Fruit fly (Drosophila melanogaster) whole organism, embryonic: Measurements from ENCODE around the gene CG18766.

Source experiments
- Adf1 ChIP-seq: fragments of 200-800 bp; sonication (Bioruptor generic); IDR thresholded peaks from 2 replicates; pipeline ENCODE4 v1.3.6; 2022; ENCODE audit warnings: missing biosample characterization, missing genetic modification characterization
- CG10209 ChIP-seq: fragments of 200-800 bp; sonication (Bioruptor generic); optimal IDR thresholded peaks from 3 replicates; lab custom pipeline; 2017; ENCODE audit warnings: missing biosample characterization, mild to moderate bottlenecking, missing genetic modification characterization, missing genetic modification reagents
- CG10654 ChIP-seq: fragments of 200-800 bp; sonication (Bioruptor generic); optimal IDR thresholded peaks from 2 replicates; lab custom pipeline; 2016; ENCODE audit warnings: missing biosample characterization, missing genetic modification characterization
- CG13624 ChIP-seq: fragments of 200-800 bp; sonication (Bioruptor generic); optimal IDR thresholded peaks from 2 replicates; lab custom pipeline; 2016; ENCODE audit warnings: missing biosample characterization, missing genetic modification characterization
- CG14441 ChIP-seq: fragments of 200-800 bp; sonication (Bioruptor generic); IDR thresholded peaks from 2 replicates; pipeline ENCODE4 v1.3.6; 2022; ENCODE audit warnings: missing biosample characterization, missing genetic modification characterization
- CG1602 ChIP-seq: fragments of 200-800 bp; sonication (Bioruptor generic); optimal IDR thresholded peaks from 3 replicates; lab custom pipeline; 2016; ENCODE audit warnings: missing biosample characterization, missing genetic modification characterization
- CG2712 ChIP-seq: fragments of 200-800 bp; optimal IDR thresholded peaks from 3 replicates; lab custom pipeline; 2019; ENCODE audit warnings: missing biosample characterization, mild to moderate bottlenecking, missing genetic modification characterization, moderate library complexity
- CG3281 ChIP-seq: fragments of 200-800 bp; sonication (Bioruptor generic); optimal IDR thresholded peaks from 3 replicates; lab custom pipeline; 2017; ENCODE audit warnings: missing biosample characterization, mild to moderate bottlenecking, missing genetic modification characterization
- CG33213 ChIP-seq: fragments of 200-800 bp; sonication (Bioruptor generic); optimal IDR thresholded peaks from 3 replicates; lab custom pipeline; 2016; ENCODE audit warnings: missing biosample characterization, missing genetic modification characterization
- CG4404 ChIP-seq: fragments of 200-800 bp; sonication (Bioruptor generic); IDR thresholded peaks from 2 replicates; pipeline ENCODE4 v1.3.6; 2022; ENCODE audit warnings: missing biosample characterization, missing genetic modification characterization
- CG5245 ChIP-seq: fragments of 200-800 bp; sonication (Bioruptor generic); optimal IDR thresholded peaks from 3 replicates; lab custom pipeline; 2016; ENCODE audit warnings: missing biosample characterization, missing genetic modification characterization
- CG6765 ChIP-seq: fragments of 200-800 bp; sonication (Bioruptor generic); optimal IDR thresholded peaks from 3 replicates; lab custom pipeline; 2017; ENCODE audit warnings: missing biosample characterization, mild to moderate bottlenecking, missing genetic modification characterization
- CG9215 ChIP-seq: fragments of 200-800 bp; sonication (Bioruptor generic); IDR thresholded peaks from 2 replicates; pipeline ENCODE4 v1.3.6; 2022; ENCODE audit warnings: missing biosample characterization, missing genetic modification characterization
- CG9727 ChIP-seq: fragments of 200-800 bp; sonication (Bioruptor generic); optimal IDR thresholded peaks from 3 replicates; lab custom pipeline; 2017; ENCODE audit warnings: missing biosample characterization, mild to moderate bottlenecking, missing genetic modification characterization
- CG9797 ChIP-seq: fragments of 200-800 bp; sonication (Bioruptor generic); optimal IDR thresholded peaks from 3 replicates; lab custom pipeline; 2018; ENCODE audit warnings: missing biosample characterization, mild to moderate bottlenecking, missing genetic modification characterization
- D19B ChIP-seq: fragments of 200-800 bp; sonication (Bioruptor generic); optimal IDR thresholded peaks from 2 replicates; lab custom pipeline; 2017; ENCODE audit warnings: missing biosample characterization, mild to moderate bottlenecking, missing genetic modification characterization
- E2f1 ChIP-seq: fragments of 200-800 bp; sonication (Bioruptor generic); IDR thresholded peaks from 2 replicates; pipeline ENCODE4 v1.3.6; 2022; ENCODE audit warnings: missing biosample characterization, missing genetic modification characterization
- E2f2 ChIP-seq: fragments of 200-800 bp; sonication (Bioruptor generic); IDR thresholded peaks from 2 replicates; pipeline ENCODE4 v1.3.6; 2022; ENCODE audit warnings: missing biosample characterization, missing genetic modification characterization
- Fer3 ChIP-seq: fragments of 200-800 bp; sonication (Bioruptor generic); optimal IDR thresholded peaks from 2 replicates; lab custom pipeline; 2018; ENCODE audit warnings: missing biosample characterization, mild to moderate bottlenecking, missing genetic modification characterization, moderate library complexity
- HmgZ ChIP-seq: fragments of 200-800 bp; sonication (Bioruptor generic); optimal IDR thresholded peaks from 2 replicates; lab custom pipeline; 2018; ENCODE audit warnings: missing biosample characterization, mild to moderate bottlenecking, missing genetic modification characterization
- NC2β ChIP-seq: fragments of 200-800 bp; sonication (Bioruptor generic); optimal IDR thresholded peaks from 2 replicates; lab custom pipeline; 2016; ENCODE audit warnings: missing biosample characterization, missing genetic modification characterization
- NfI ChIP-seq: fragments of 200-800 bp; sonication (Bioruptor generic); optimal IDR thresholded peaks from 3 replicates; lab custom pipeline; 2018; ENCODE audit warnings: missing biosample characterization, mild to moderate bottlenecking, missing genetic modification characterization, moderate library complexity
- Opbp ChIP-seq: fragments of 200-800 bp; sonication (Bioruptor generic); IDR thresholded peaks from 3 replicates; pipeline ENCODE4 v1.3.6; 2022; ENCODE audit warnings: missing biosample characterization, missing genetic modification characterization; ENCODE audit not compliant: partially characterized antibody
- Sox102F ChIP-seq: fragments of 200-800 bp; sonication (Bioruptor generic); optimal IDR thresholded peaks from 2 replicates; lab custom pipeline; 2018; ENCODE audit warnings: missing biosample characterization, mild to moderate bottlenecking, missing genetic modification characterization, moderate library complexity
- Sry-β ChIP-seq: fragments of 200-800 bp; sonication (Bioruptor generic); optimal IDR thresholded peaks from 2 replicates; lab custom pipeline; 2018; ENCODE audit warnings: missing biosample characterization, mild to moderate bottlenecking, missing genetic modification characterization, moderate library complexity
- Taf1 ChIP-seq: fragments of 200-800 bp; sonication (Bioruptor generic); IDR thresholded peaks from 2 replicates; pipeline ENCODE4 v1.3.6; 2022; ENCODE audit warnings: missing biosample characterization, missing genetic modification characterization
- amos ChIP-seq: fragments of 200-800 bp; sonication (Bioruptor generic); IDR thresholded peaks from 2 replicates; pipeline ENCODE4 v1.3.6; 2022; ENCODE audit warnings: missing biosample characterization, missing genetic modification characterization; ENCODE audit not compliant: partially characterized antibody
- ap ChIP-seq: fragments of 200-800 bp; sonication (Bioruptor generic); IDR thresholded peaks from 2 replicates; pipeline ENCODE4 v1.3.6; 2022; ENCODE audit warnings: missing biosample characterization, missing genetic modification characterization
- bbx ChIP-seq: fragments of 200-800 bp; sonication (Bioruptor generic); IDR thresholded peaks from 2 replicates; pipeline ENCODE4 v1.3.6; 2022; ENCODE audit warnings: missing biosample characterization, missing genetic modification characterization; ENCODE audit not compliant: partially characterized antibody
- cas ChIP-seq: fragments of 200-800 bp; sonication (Bioruptor generic); IDR thresholded peaks from 2 replicates; pipeline ENCODE4 v1.3.6; 2022; ENCODE audit warnings: missing biosample characterization, missing genetic modification characterization
- crc ChIP-seq: fragments of 200-800 bp; sonication (Bioruptor generic); optimal IDR thresholded peaks from 2 replicates; lab custom pipeline; 2016; ENCODE audit warnings: missing biosample characterization, missing genetic modification characterization
- dimm ChIP-seq: fragments of 200-800 bp; sonication (Bioruptor generic); IDR thresholded peaks from 2 replicates; pipeline ENCODE4 v1.3.6; 2022; ENCODE audit warnings: missing biosample characterization, missing genetic modification characterization
- dmrt11E ChIP-seq: fragments of 200-800 bp; sonication (Bioruptor generic); optimal IDR thresholded peaks from 3 replicates; lab custom pipeline; 2018; ENCODE audit warnings: missing biosample characterization, mild to moderate bottlenecking, missing genetic modification characterization, moderate library complexity
- dmrt99B ChIP-seq: fragments of 200-800 bp; sonication (Bioruptor generic); optimal IDR thresholded peaks from 2 replicates; lab custom pipeline; 2018; ENCODE audit warnings: missing biosample characterization, mild to moderate bottlenecking, missing genetic modification characterization, moderate library complexity
- ftz-f1 ChIP-seq: fragments of 200-800 bp; sonication (Bioruptor generic); optimal IDR thresholded peaks from 2 replicates; lab custom pipeline; 2016; ENCODE audit warnings: missing biosample characterization, missing genetic modification characterization
- hbn ChIP-seq: fragments of 200-800 bp; sonication (Bioruptor generic); IDR thresholded peaks from 2 replicates; pipeline ENCODE4 v1.3.6; 2022; ENCODE audit warnings: missing biosample characterization, missing genetic modification characterization; ENCODE audit not compliant: partially characterized antibody
- hkb ChIP-seq, 2 experiments: fragments of 200-800 bp in 1 of 2; fragments of >200 bp in 1 of 2; sonication (Bioruptor generic) in 1 of 2; IDR thresholded peaks in 1 of 2; optimal IDR thresholded peaks in 1 of 2; 2 replicates each; pipeline versions ENCODE4 v1.3.6 to Lab custom; 2017 to 2022; ENCODE audit warnings: missing biosample characterization in 1 of 2, missing genetic modification characterization in 1 of 2
- mld ChIP-seq: fragments of 200-800 bp; sonication (Bioruptor generic); IDR thresholded peaks from 3 replicates; pipeline ENCODE4 v1.3.6; 2022; ENCODE audit warnings: missing biosample characterization, missing genetic modification characterization; ENCODE audit not compliant: partially characterized antibody
- nom ChIP-seq: fragments of 200-800 bp; sonication (Bioruptor generic); optimal IDR thresholded peaks from 2 replicates; lab custom pipeline; 2017; ENCODE audit warnings: missing biosample characterization, missing genetic modification characterization, mild to moderate bottlenecking, moderate library complexity, missing genetic modification reagents
- prd ChIP-seq, 3 experiments: fragments of >200 bp in 2 of 3; fragments of 200-800 bp in 1 of 3; sonication (Bioruptor generic) in 1 of 3; optimal IDR thresholded peaks in 2 of 3; IDR thresholded peaks in 1 of 3; 2 replicates in 2 of 3; 3 replicates in 1 of 3; pipeline versions ENCODE4 v1.3.6 to Lab custom; 2017 to 2022; ENCODE audit warnings: missing biosample characterization in 1 of 3, missing genetic modification characterization in 1 of 3
- sr ChIP-seq: fragments of 200-800 bp; sonication (Bioruptor generic); IDR thresholded peaks from 3 replicates; pipeline ENCODE4 v1.3.6; 2022; ENCODE audit warnings: missing biosample characterization, missing genetic modification characterization
- stwl ChIP-seq: fragments of 200-800 bp; sonication (Bioruptor generic); optimal IDR thresholded peaks from 3 replicates; lab custom pipeline; 2018; ENCODE audit warnings: missing biosample characterization, mild to moderate bottlenecking, missing genetic modification characterization, moderate library complexity
- tll ChIP-seq, 2 experiments: fragments of 200-800 bp in 1 of 2; fragments of >200 bp in 1 of 2; sonication (Bioruptor generic) in 1 of 2; optimal IDR thresholded peaks; 2 replicates each; lab custom pipeline; 2017 to 2019; ENCODE audit warnings: missing biosample characterization in 2 of 2, missing genetic modification characterization in 2 of 2, mild to moderate bottlenecking in 1 of 2, moderate library complexity in 1 of 2
- tx ChIP-seq: fragments of 200-800 bp; sonication (Bioruptor generic); optimal IDR thresholded peaks from 2 replicates; lab custom pipeline; 2016; ENCODE audit warnings: missing biosample characterization, missing genetic modification characterization
- vnd ChIP-seq: fragments of 200-800 bp; sonication (Bioruptor generic); IDR thresholded peaks from 3 replicates; pipeline ENCODE4 v1.3.6; 2022; ENCODE audit warnings: missing biosample characterization, missing genetic modification characterization; ENCODE audit not compliant: partially characterized antibody
- zfh1 ChIP-seq: fragments of 200-800 bp; sonication (Bioruptor generic); IDR thresholded peaks from 3 replicates; pipeline ENCODE4 v1.3.6; 2022; ENCODE audit warnings: missing biosample characterization, missing genetic modification characterization

The CG18766 gene

dm6 chr3R:27263434-27264215, 18.6 kb upstream of the CG18766 start, which contains the start of gene woc (continued):
- TF ChIP-seq hkb (optimal IDR thresholded peaks at IDR 0.05; lab: Kevin White, UChicago): peak; percentile 24
- peak; percentile 50; the same call in 1 of the 2 replicates for TF ChIP-seq hkb (GFP tag; IDR thresholded peaks at IDR 0.05; lab: Robert Waterston, UW)
- peak; percentile 59; the same call in 1 of the 3 replicates for TF ChIP-seq sr (GFP tag; lab: Robert Waterston, UW)
- no peak for TF ChIP-seq CG5245
- peak; percentile 89 for TF ChIP-seq bbx
- peak; percentile 90 for TF ChIP-seq stwl (tag; lab: Kevin White, UChicago)
- TF ChIP-seq mld: peak; percentile 77
- peak; percentile 83 for TF ChIP-seq E2f2 (GFP tag; lab: Robert Waterston, UW)
- 0 out of 2 replicates have a peak, but pooled peaks have one; percentile 14 for TF ChIP-seq cas (GFP tag; lab: Robert Waterston, UW)
- peak; percentile 37; the same call in 1 of the 2 replicates for TF ChIP-seq CG4404 (GFP tag; lab: Robert Waterston, UW)
- TF ChIP-seq ap (GFP tag; lab: Robert Waterston, UW): 0 out of 2 replicates have a peak, but pooled peaks have one; percentile 42
- peak; percentile 56 for TF ChIP-seq NC2β (GFP tag; lab: Kevin White, UChicago)
- TF ChIP-seq D19B (GFP tag; lab: Kevin White, UChicago): no peak
- TF ChIP-seq CG3281: peak; percentile 46
- TF ChIP-seq NfI: peak; percentile 24
- peak; percentile 45 for TF ChIP-seq CG1602 (GFP tag; lab: Kevin White, UChicago)
- TF ChIP-seq amos (GFP tag; lab: Robert Waterston, UW): peak; percentile 85
- peak; percentile 88 for TF ChIP-seq nom
- peak; percentile 18; the same call in 1 of the 2 replicates for TF ChIP-seq Taf1 (GFP tag; lab: Robert Waterston, UW)
- peak; percentile 83 for TF ChIP-seq Opbp (GFP tag; lab: Robert Waterston, UW)
- TF ChIP-seq CG14441 (GFP tag; lab: Robert Waterston, UW): 0 out of 2 replicates have a peak, but pooled peaks have one; percentile 15
- TF ChIP-seq Sox102F (GFP tag; lab: Kevin White, UChicago): no peak
- TF ChIP-seq dmrt11E (tag; lab: Kevin White, UChicago): no peak
- no peak for TF ChIP-seq dmrt99B
- no peak for TF ChIP-seq CG2712 (tag; lab: Kevin White, UChicago)
- TF ChIP-seq CG9727 (GFP tag; lab: Kevin White, UChicago): peak; percentile 64
- no peak for TF ChIP-seq Sry-β
- peak; percentile 49 for TF ChIP-seq HmgZ
- peak; percentile 94 for TF ChIP-seq E2f1 (GFP tag; lab: Robert Waterston, UW)
- TF ChIP-seq zfh1: peak; percentile 51; the same call in 2 of the 3 replicates
- TF ChIP-seq CG10654 (GFP tag; lab: Kevin White, UChicago): peak; percentile 32
- TF ChIP-seq CG9797 (GFP tag; lab: Kevin White, UChicago): peak; percentile 89
- no peak for TF ChIP-seq dimm (GFP tag; lab: Robert Waterston, UW)
- peak; percentile 35 for TF ChIP-seq CG10209 (GFP tag; lab: Kevin White, UChicago)
- no peak for TF ChIP-seq ftz-f1
- TF ChIP-seq tll (GFP tag; optimal IDR thresholded peaks at IDR 0.05; lab: Kevin White, UChicago): peak in 1 of 2 experiments; percentile 12
- TF ChIP-seq hbn: peak; percentile 71
- TF ChIP-seq CG6765: peak; percentile 37
- no peak for TF ChIP-seq prd (optimal IDR thresholded peaks at IDR 0.05; lab: Kevin White, UChicago)
- TF ChIP-seq prd (GFP tag; IDR thresholded peaks at IDR 0.05; lab: Robert Waterston, UW): peak; percentile 69; the same call in 2 of the 3 replicates
- TF ChIP-seq Adf1: peak; percentile 59
- peak; percentile 43 for TF ChIP-seq CG9215 (GFP tag; lab: Robert Waterston, UW)
- peak; percentile 46 for TF ChIP-seq CG13624 (GFP tag; lab: Kevin White, UChicago)
- TF ChIP-seq CG33213 (GFP tag; lab: Kevin White, UChicago): peak; percentile 10
- peak; percentile 25 for TF ChIP-seq crc
- TF ChIP-seq tx (GFP tag; lab: Kevin White, UChicago): peak; percentile 49
- TF ChIP-seq vnd (GFP tag; lab: Robert Waterston, UW): peak; percentile 80
- TF ChIP-seq Fer3 (tag; lab: Kevin White, UChicago): no peak
